Fruit fly (Drosophila melanogaster) whole organism: Measurements from ENCODE around the gene c11.1.

ENCODE experiments used
- CG8478 ChIP-seq: fragments of >200 bp; optimal IDR thresholded peaks from 2 replicates; lab custom pipeline; 2018; ENCODE audit warnings: inconsistent platforms
- Dll ChIP-seq: fragments of >200 bp; optimal IDR thresholded peaks from 2 replicates; lab custom pipeline; 2017
- EcR ChIP-seq, 2 experiments: fragments of >200 bp; optimal IDR thresholded peaks; 2 replicates each; lab custom pipeline; 2017; ENCODE audit warnings: missing biosample characterization in 2 of 2, missing genetic modification characterization in 2 of 2, missing genetic modification reagents in 2 of 2
- pan ChIP-seq: fragments of >200 bp; optimal IDR thresholded peaks from 2 replicates; lab custom pipeline; 2017
- psq ChIP-seq: fragments of >200 bp; optimal IDR thresholded peaks from 2 replicates; lab custom pipeline; 2017
- usp ChIP-seq: fragments of >200 bp; optimal IDR thresholded peaks from 2 replicates; lab custom pipeline; 2017; ENCODE audit warnings: missing biosample characterization, missing genetic modification characterization, mixed read lengths

DNA sequence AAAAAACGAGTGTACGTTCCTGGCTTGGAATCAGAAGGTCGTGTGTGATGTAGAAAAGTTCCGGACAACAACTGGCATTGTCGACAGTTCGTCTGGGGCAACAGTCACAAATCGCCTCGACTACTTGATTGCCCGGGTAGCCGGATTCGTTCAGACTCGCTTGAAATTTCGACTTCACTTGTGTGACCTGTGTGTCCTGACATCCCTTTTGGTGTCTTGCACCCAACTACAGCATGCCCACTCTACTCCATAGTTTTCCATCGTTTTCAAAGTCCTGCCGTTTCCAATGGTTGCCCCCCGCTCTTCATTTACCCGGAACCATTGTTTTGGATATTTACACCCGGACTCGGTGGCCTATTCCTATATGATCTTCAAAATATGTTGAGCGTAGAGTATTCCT, 15.3 kb downstream of the c11.1 start, which contains the start of gene Erk7:
- TF ChIP-seq EcR (GFP tag; optimal IDR thresholded peaks at IDR 0.05; lab: Kevin White, UChicago) (no peak), pan (no peak), psq (lab: Kevin White, UChicago) (no peak), usp (GFP tag; lab: Kevin White, UChicago) (no peak), CG8478 (no peak), Dll (lab: Kevin White, UChicago) (no peak)
